Fruit fly (Drosophila melanogaster): Measurements from ENCODE around the gene Ir67b.

Ir67b gene

DNA sequence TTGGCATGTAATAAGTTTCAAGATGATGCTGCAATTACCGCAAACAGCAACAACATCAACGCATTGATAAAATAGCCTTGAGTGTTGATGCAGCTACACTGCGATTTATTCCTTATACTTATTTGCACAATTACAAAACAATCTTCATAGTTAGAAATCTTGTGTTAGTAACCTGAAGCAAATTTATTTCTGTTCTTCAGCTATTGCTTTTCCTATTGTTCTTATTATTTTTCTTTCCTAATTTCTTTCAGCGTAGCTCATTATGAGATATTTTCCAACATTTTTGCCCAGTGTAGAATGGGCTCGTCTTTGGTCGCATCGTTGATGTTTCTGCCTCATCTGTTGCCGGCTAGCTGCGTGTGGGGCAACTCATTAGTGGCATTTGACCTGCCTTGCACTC, 12.2 kb upstream of the Ir67b start (continued):
- TF ChIP-seq ss (GFP tag; optimal IDR thresholded peaks at IDR 0.05) (no peak), Eip75B (GFP tag; optimal IDR thresholded peaks at IDR 0.05) (peak; percentile 1), cyc (GFP tag; optimal IDR thresholded peaks at IDR 0.05) (no peak), CG7368 (GFP tag; optimal IDR thresholded peaks at IDR 0.05) (no peak), spab (GFP tag; optimal IDR thresholded peaks at IDR 0.05) (no peak), CG6854 (GFP tag; optimal IDR thresholded peaks at IDR 0.05) (no peak), eg (GFP tag; IDR thresholded peaks at IDR 0.05) (peak; percentile 66), salr (GFP tag; optimal IDR thresholded peaks at IDR 0.05) (no peak), OdsH (GFP tag; optimal IDR thresholded peaks at IDR 0.05) (peak; percentile 36), Met (GFP tag; optimal IDR thresholded peaks at IDR 0.05) (no peak), CG3032 (tag; optimal IDR thresholded peaks at IDR 0.05) (peak; percentile 18), Sox15 (GFP tag; optimal IDR thresholded peaks at IDR 0.05) (no peak), Hr38 (GFP tag; optimal IDR thresholded peaks at IDR 0.05) (no peak), fkh (GFP tag; optimal IDR thresholded peaks at IDR 0.05) (no peak), fd85E (GFP tag; optimal IDR thresholded peaks at IDR 0.05) (no peak), CG3919 (GFP tag; optimal IDR thresholded peaks at IDR 0.05) (peak; percentile 9), CG11762 (GFP tag; optimal IDR thresholded peaks at IDR 0.05; ENCODE audit: insufficient read depth) (no peak), Sox14 (GFP tag; optimal IDR thresholded peaks at IDR 0.05) (peak; percentile 6), CG10669 (GFP tag; optimal IDR thresholded peaks at IDR 0.05) (peak; percentile 26), CG34406 (GFP tag; optimal IDR thresholded peaks at IDR 0.05) (no peak), net (GFP tag; optimal IDR thresholded peaks at IDR 0.05) (peak; percentile 20), fd59A (GFP tag; optimal IDR thresholded peaks at IDR 0.05) (peak; percentile 24), Ets96B (tag; optimal IDR thresholded peaks at IDR 0.05) (peak; percentile 5), CG11294 (GFP tag; IDR thresholded peaks at IDR 0.05) (no peak), Hr4 (GFP tag; optimal IDR thresholded peaks at IDR 0.05) (peak; percentile 68), CG8119 (GFP tag; IDR thresholded peaks at IDR 0.05) (peak; percentile 70), CG6808 (GFP tag; optimal IDR thresholded peaks at IDR 0.05) (peak; percentile 20), CG11902 (GFP tag; optimal IDR thresholded peaks at IDR 0.05) (no peak), Lpt (GFP tag; optimal IDR thresholded peaks at IDR 0.05) (peak; percentile 34)

DNA sequence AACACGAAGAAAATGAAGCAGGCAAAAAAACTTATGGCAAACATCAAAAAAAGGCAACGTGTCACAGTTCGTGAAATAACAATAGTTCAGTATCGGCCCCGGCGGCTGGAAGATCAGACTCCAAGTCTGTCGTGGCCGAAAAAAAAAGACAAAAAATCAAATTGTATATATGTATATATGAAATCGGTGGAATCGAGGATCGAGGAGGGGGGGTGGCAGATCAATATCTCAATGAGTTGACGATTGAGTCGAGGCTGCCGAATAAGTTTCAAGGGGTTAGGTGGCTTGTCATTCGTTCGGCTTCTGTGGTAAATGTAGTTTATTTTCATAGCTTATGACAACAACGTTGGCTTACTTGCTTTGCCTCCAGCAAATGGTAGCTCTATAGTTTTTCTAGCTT, 10.7 kb upstream of the Ir67b start:
- TF ChIP-seq CG1621 (tag; optimal IDR thresholded peaks at IDR 0.05) (no peak), CG16779 (tag; optimal IDR thresholded peaks at IDR 0.05) (no peak), Hr38 (GFP tag; optimal IDR thresholded peaks at IDR 0.05) (no peak)

DNA sequence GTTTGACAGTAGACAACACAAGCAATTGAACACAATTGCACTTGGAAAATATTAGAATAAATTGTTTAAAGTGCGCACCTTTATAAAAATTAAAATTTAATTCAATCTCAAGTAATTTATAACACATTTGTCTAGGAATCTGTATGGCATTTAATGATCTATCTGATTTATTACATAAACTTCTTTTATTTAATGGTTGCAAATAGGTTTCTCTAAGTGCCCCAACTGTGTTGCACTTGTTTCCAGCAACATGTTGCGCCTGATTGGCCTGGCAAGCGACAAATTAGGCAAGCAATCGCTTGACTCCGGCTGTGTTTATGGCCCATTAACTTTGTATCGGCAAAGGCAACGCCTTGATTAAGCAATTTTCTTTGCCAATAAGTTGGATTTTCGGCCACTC, 8.7 kb upstream of the Ir67b start:
- TF ChIP-seq dac (GFP tag; optimal IDR thresholded peaks at IDR 0.05), result no peak
- no peak for TF ChIP-seq Sox15 (GFP tag; optimal IDR thresholded peaks at IDR 0.05)
- TF ChIP-seq svp (GFP tag), result no peak
- no peak for TF ChIP-seq CG8319 (GFP tag; optimal IDR thresholded peaks at IDR 0.05)
- TF ChIP-seq Hr39 (GFP tag; optimal IDR thresholded peaks at IDR 0.05), result no peak
- no peak for TF ChIP-seq Blimp-1 (GFP tag; optimal IDR thresholded peaks at IDR 0.05)
- TF ChIP-seq salr (GFP tag; optimal IDR thresholded peaks at IDR 0.05), result no peak
- no peak for TF ChIP-seq achi (GFP tag; optimal IDR thresholded peaks at IDR 0.05)
- no peak for TF ChIP-seq CG11294 (GFP tag; IDR thresholded peaks at IDR 0.05)
- no peak for TF ChIP-seq Smox (GFP tag; optimal IDR thresholded peaks at IDR 0.05)
- no peak for TF ChIP-seq Eip78C (GFP tag)
- TF ChIP-seq Eip75B (GFP tag; optimal IDR thresholded peaks at IDR 0.05), result no peak
- no peak for TF ChIP-seq spab (GFP tag; optimal IDR thresholded peaks at IDR 0.05)
- TF ChIP-seq CG6163 (GFP tag; IDR thresholded peaks at IDR 0.05), result 0 out of 3 replicates have a peak, but pooled peaks have one; percentile 10
- TF ChIP-seq lz (GFP tag; optimal IDR thresholded peaks at IDR 0.05), result no peak
- no peak for TF ChIP-seq Sox102F (GFP tag; optimal IDR thresholded peaks at IDR 0.05)
- TF ChIP-seq Hr4 (GFP tag; optimal IDR thresholded peaks at IDR 0.05), result peak; percentile 22
- TF ChIP-seq CG3919 (GFP tag; optimal IDR thresholded peaks at IDR 0.05), result no peak
- no peak for TF ChIP-seq Sox14 (GFP tag; optimal IDR thresholded peaks at IDR 0.05)
- TF ChIP-seq Eip93F (GFP tag; optimal IDR thresholded peaks at IDR 0.05), result no peak
- peak; percentile 50; the same call in 1 of the 2 replicates for TF ChIP-seq CG15336 (GFP tag; IDR thresholded peaks at IDR 0.05)
- no peak for TF ChIP-seq vri (GFP tag; optimal IDR thresholded peaks at IDR 0.05)
- no peak for TF ChIP-seq pdm3 (GFP tag; optimal IDR thresholded peaks at IDR 0.05)
- TF ChIP-seq Ets21C (GFP tag; optimal IDR thresholded peaks at IDR 0.05), result no peak
- peak; percentile 63 for TF ChIP-seq CG8119 (GFP tag; IDR thresholded peaks at IDR 0.05)
- TF ChIP-seq Gug (GFP tag; IDR thresholded peaks at IDR 0.05), result peak; percentile 46; the same call in 1 of the 2 replicates
- TF ChIP-seq CG11762 (GFP tag; optimal IDR thresholded peaks at IDR 0.05; ENCODE audit: insufficient read depth), result no peak
- TF ChIP-seq CG32006 (GFP tag; optimal IDR thresholded peaks at IDR 0.05), result peak; percentile 32
- TF ChIP-seq fd59A (GFP tag; optimal IDR thresholded peaks at IDR 0.05), result no peak

Data from whole organism, prepupa.